Worm (Caenorhabditis elegans): Measurements from ENCODE around the gene ugt-51.

ce11 chrV:5223044-5223443 lies 45.9 kb upstream of the ugt-51 start, which contains the start of gene Y49G5B.1:
- TF ChIP-seq him-1 (tag; optimal IDR thresholded peaks at IDR 0.05), result no peak
- no peak for TF ChIP-seq dao-5 (tag; optimal IDR thresholded peaks at IDR 0.05)
- TF ChIP-seq W03F9.2 (tag; optimal IDR thresholded peaks at IDR 0.05), result no peak

All from whole organism, L4/young adult.